Fruit fly (Drosophila melanogaster): ENCODE measurements around the gene del.

DNA sequence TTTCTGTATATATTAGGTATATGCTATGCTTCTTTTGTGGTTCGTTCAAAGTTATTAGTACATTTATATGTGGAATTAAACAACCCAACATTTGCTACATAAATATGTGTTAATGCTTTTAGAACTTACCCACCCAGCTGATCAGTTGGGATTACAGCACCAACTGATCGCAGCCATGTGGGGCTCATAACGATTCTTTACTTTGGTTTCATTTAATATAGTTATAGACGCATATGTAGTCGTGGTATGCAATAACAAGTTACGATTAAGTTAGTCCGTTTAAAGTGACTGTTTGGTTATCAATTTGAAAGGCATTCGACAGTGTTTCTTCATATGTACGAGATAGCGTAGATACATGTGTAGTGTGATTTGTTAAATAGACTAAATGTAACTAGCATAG lies 12.6 kb downstream of the del start:
- no peak for TF ChIP-seq MBD-R2 (GFP tag; IDR thresholded peaks at IDR 0.05)
- TF ChIP-seq CG6683 (GFP tag; optimal IDR thresholded peaks at IDR 0.05): no peak
- TF ChIP-seq CG11696 (GFP tag; IDR thresholded peaks at IDR 0.05): no peak
- no peak for TF ChIP-seq Max (GFP tag; optimal IDR thresholded peaks at IDR 0.05)
- TF ChIP-seq schlank (tag; optimal IDR thresholded peaks at IDR 0.05): no peak
